Fruit fly (Drosophila melanogaster) S2 (cell line): ENCODE measurements around the gene Lmx1a.

Experiments
- CG8478 ChIP-seq: fragments of >200 bp; optimal IDR thresholded peaks from 2 replicates; lab custom pipeline; 2018
- CTCF ChIP-seq, 2 experiments: fragments of >200 bp; optimal IDR thresholded peaks; 2 replicates each; lab custom pipeline; 2018

DNA sequence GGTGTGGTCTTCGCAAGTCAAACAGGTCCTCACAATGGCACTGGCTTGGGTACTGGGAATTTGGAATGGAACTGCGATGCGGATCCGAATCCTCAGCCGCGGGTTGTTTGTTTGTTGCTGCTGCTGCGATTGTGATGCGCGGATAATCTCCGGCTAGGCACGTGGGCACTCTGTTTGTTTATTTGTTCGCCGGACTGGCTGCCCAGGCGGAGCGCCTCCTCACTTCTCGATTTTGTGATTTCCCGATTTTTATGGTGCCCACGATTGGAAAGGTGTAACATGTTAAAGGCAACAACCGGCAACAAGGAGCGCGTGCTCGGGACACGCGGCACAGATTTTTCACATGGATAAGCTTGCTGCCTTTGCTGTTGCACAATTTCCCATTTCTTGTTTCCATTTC is 9.2 kb upstream of the Lmx1a start:
- TF ChIP-seq CG8478 (no peak), CTCF (optimal IDR thresholded peaks at IDR 0.05; lab: Kevin White, UChicago) (no peak)
